Fruit fly (Drosophila melanogaster) whole organism, adult: ENCODE measurements around the gene fal.
A peak's percentile ranks its signal among the peaks of the same experiment; 100 is the strongest.

Experiments used
- Clk ChIP-seq: fragments of 200-800 bp; sonication (Bioruptor generic); optimal IDR thresholded peaks from 2 replicates; lab custom pipeline; 2017; ENCODE audit warnings: missing biosample characterization, missing genetic modification characterization
- toe ChIP-seq: fragments of 200-800 bp; sonication (Bioruptor generic); optimal IDR thresholded peaks from 2 replicates; lab custom pipeline; 2016; ENCODE audit warnings: missing biosample characterization, missing genetic modification characterization

- no peak for TF ChIP-seq Clk (GFP tag; lab: Kevin White, UChicago)
- TF ChIP-seq toe = peak; percentile 38
These were observed at the start of gene fal for dm6 chr3L:19294235-19294612.
